ENCODE assay signal across 1 fruit fly cellular context in genomic region chrX:10250659-10251058, dm6.
TF ChIP-seq lines count a peak whose summit lies in the region.

No protein-coding gene starts in this region.

TF ChIP-seq in whole organism, embryonic, 481 proteins besides CTCF, POLR2A, EP300 and RAD21 (continued from another document and continues in another):
- TF ChIP-seq CG4328 (GFP tag; optimal IDR thresholded peaks at IDR 0.05; lab: Kevin White, UChicago) = no peak
- peak; percentile 57 for TF ChIP-seq D19A (tag; optimal IDR thresholded peaks at IDR 0.05; lab: Kevin White, UChicago)
- no peak for TF ChIP-seq CG10565 (GFP tag; optimal IDR thresholded peaks at IDR 0.05; lab: Kevin White, UChicago)
- no peak for TF ChIP-seq Ets97D (GFP tag; optimal IDR thresholded peaks at IDR 0.05; lab: Kevin White, UChicago)
- no peak for TF ChIP-seq corto (GFP tag; optimal IDR thresholded peaks at IDR 0.05; lab: Kevin White, UChicago)
- no peak for TF ChIP-seq shn (GFP tag; optimal IDR thresholded peaks at IDR 0.05; lab: Kevin White, UChicago)
- TF ChIP-seq E2f2 (GFP tag; IDR thresholded peaks at IDR 0.05; lab: Robert Waterston, UW) = no peak
- no peak for TF ChIP-seq CG12659 (GFP tag; optimal IDR thresholded peaks at IDR 0.05; lab: Kevin White, UChicago)
- TF ChIP-seq Taf1 (GFP tag; IDR thresholded peaks at IDR 0.05; lab: Robert Waterston, UW) = no peak
- TF ChIP-seq ash1 (GFP tag; optimal IDR thresholded peaks at IDR 0.05; lab: Kevin White, UChicago) = no peak
- TF ChIP-seq CG13424 (tag; optimal IDR thresholded peaks at IDR 0.05; lab: Kevin White, UChicago) = peak; percentile 4
- no peak for TF ChIP-seq CG11085 (GFP tag; IDR thresholded peaks at IDR 0.05; lab: Robert Waterston, UW)
- no peak for TF ChIP-seq Side (GFP tag; optimal IDR thresholded peaks at IDR 0.05; lab: Kevin White, UChicago)
- no peak for TF ChIP-seq ara (GFP tag; IDR thresholded peaks at IDR 0.05; lab: Robert Waterston, UW)
- no peak for TF ChIP-seq gcm (GFP tag; optimal IDR thresholded peaks at IDR 0.05; lab: Kevin White, UChicago)
- TF ChIP-seq CG12391 (tag; optimal IDR thresholded peaks at IDR 0.05; lab: Kevin White, UChicago) = no peak
- no peak for TF ChIP-seq CG13775 (GFP tag; optimal IDR thresholded peaks at IDR 0.05; lab: Kevin White, UChicago)
- no peak for TF ChIP-seq emc (GFP tag; optimal IDR thresholded peaks at IDR 0.05; lab: Kevin White, UChicago)
- TF ChIP-seq Ets65A (GFP tag; lab: Kevin White, UChicago) = no peak
- no peak for TF ChIP-seq en (GFP tag; optimal IDR thresholded peaks at IDR 0.05; lab: Kevin White, UChicago)
- TF ChIP-seq CG11456 (GFP tag; IDR thresholded peaks at IDR 0.05; lab: Robert Waterston, UW) = 0 out of 3 replicates have a peak, but pooled peaks have one; percentile 7
- TF ChIP-seq wek (GFP tag; optimal IDR thresholded peaks at IDR 0.05; lab: Kevin White, UChicago) = no peak
- TF ChIP-seq CG10147 (GFP tag; optimal IDR thresholded peaks at IDR 0.05; lab: Kevin White, UChicago) = peak; percentile 3
- TF ChIP-seq CG1832 (GFP tag; optimal IDR thresholded peaks at IDR 0.05; lab: Kevin White, UChicago) = no peak
- no peak for TF ChIP-seq maf-S (GFP tag; optimal IDR thresholded peaks at IDR 0.05; lab: Kevin White, UChicago)
- no peak for TF ChIP-seq bigmax (GFP tag; optimal IDR thresholded peaks at IDR 0.05; lab: Kevin White, UChicago)
- TF ChIP-seq CG2116 (GFP tag; optimal IDR thresholded peaks at IDR 0.05; lab: Kevin White, UChicago) = no peak
- TF ChIP-seq MTF-1 (GFP tag; optimal IDR thresholded peaks at IDR 0.05; lab: Kevin White, UChicago; ENCODE audit: borderline replicate concordance) = no peak
- no peak for TF ChIP-seq exex (tag; optimal IDR thresholded peaks at IDR 0.05; lab: Kevin White, UChicago)
- TF ChIP-seq grn (GFP tag; optimal IDR thresholded peaks at IDR 0.05; lab: Kevin White, UChicago) = no peak
- no peak for TF ChIP-seq CG7745 (tag; optimal IDR thresholded peaks at IDR 0.05; lab: Kevin White, UChicago)
- TF ChIP-seq Abd-B (GFP tag; optimal IDR thresholded peaks at IDR 0.05; lab: Kevin White, UChicago) = no peak
- no peak for TF ChIP-seq CG11695 (GFP tag; IDR thresholded peaks at IDR 0.05; lab: Robert Waterston, UW)
- TF ChIP-seq CG9932 (GFP tag; IDR thresholded peaks at IDR 0.05; lab: Robert Waterston, UW) = no peak
- no peak for TF ChIP-seq CG7963 (GFP tag; IDR thresholded peaks at IDR 0.05; lab: Robert Waterston, UW; ENCODE audit: partially characterized antibody)
- TF ChIP-seq Ssrp (tag; optimal IDR thresholded peaks at IDR 0.05; lab: Kevin White, UChicago) = no peak
- TF ChIP-seq pzg (GFP tag; optimal IDR thresholded peaks at IDR 0.05; lab: Kevin White, UChicago) = no peak
- no peak for TF ChIP-seq CG2202 (tag; optimal IDR thresholded peaks at IDR 0.05; lab: Kevin White, UChicago)
- no peak for TF ChIP-seq Tbp (GFP tag; optimal IDR thresholded peaks at IDR 0.05; lab: Kevin White, UChicago)
- no peak for TF ChIP-seq run (tag; optimal IDR thresholded peaks at IDR 0.05; lab: Kevin White, UChicago)
- TF ChIP-seq lab (GFP tag; optimal IDR thresholded peaks at IDR 0.05; lab: Kevin White, UChicago) = peak; percentile 59
- no peak for TF ChIP-seq bsh (GFP tag; optimal IDR thresholded peaks at IDR 0.05; lab: Kevin White, UChicago)
- TF ChIP-seq CG7928 (GFP tag; optimal IDR thresholded peaks at IDR 0.05; lab: Kevin White, UChicago) = no peak
- TF ChIP-seq CG5245 (GFP tag; optimal IDR thresholded peaks at IDR 0.05; lab: Kevin White, UChicago) = no peak
- peak; percentile 37 for TF ChIP-seq lilli (GFP tag; optimal IDR thresholded peaks at IDR 0.05; lab: Kevin White, UChicago)
- TF ChIP-seq usp (GFP tag; optimal IDR thresholded peaks at IDR 0.05; lab: Kevin White, UChicago) = no peak
- TF ChIP-seq CG18011 (GFP tag; optimal IDR thresholded peaks at IDR 0.05; lab: Kevin White, UChicago) = no peak
- no peak for TF ChIP-seq CG6254 (GFP tag; optimal IDR thresholded peaks at IDR 0.05; lab: Kevin White, UChicago)
- TF ChIP-seq sna (GFP tag; IDR thresholded peaks at IDR 0.05; lab: Robert Waterston, UW; ENCODE audit: partially characterized antibody) = no peak
- no peak for TF ChIP-seq dimm (GFP tag; IDR thresholded peaks at IDR 0.05; lab: Robert Waterston, UW)
- TF ChIP-seq CG6791 (GFP tag; IDR thresholded peaks at IDR 0.05; lab: Robert Waterston, UW; ENCODE audit: partially characterized antibody) = no peak
- no peak for TF ChIP-seq Opbp (GFP tag; IDR thresholded peaks at IDR 0.05; lab: Robert Waterston, UW; ENCODE audit: partially characterized antibody)
- TF ChIP-seq Mes4 (GFP tag; optimal IDR thresholded peaks at IDR 0.05; lab: Kevin White, UChicago) = no peak
- peak; percentile 33 for TF ChIP-seq CG15269 (tag; optimal IDR thresholded peaks at IDR 0.05; lab: Kevin White, UChicago)
- no peak for TF ChIP-seq schlank (tag; optimal IDR thresholded peaks at IDR 0.05; lab: Kevin White, UChicago)
- TF ChIP-seq bcd (GFP tag; optimal IDR thresholded peaks at IDR 0.05; lab: Kevin White, UChicago) = peak; percentile 22
- no peak for TF ChIP-seq ssp (GFP tag; IDR thresholded peaks at IDR 0.05; lab: Robert Waterston, UW)
- no peak for TF ChIP-seq CG10366 (GFP tag; IDR thresholded peaks at IDR 0.05; lab: Robert Waterston, UW)
- no peak for TF ChIP-seq CG14441 (GFP tag; IDR thresholded peaks at IDR 0.05; lab: Robert Waterston, UW)
- TF ChIP-seq zen (tag; optimal IDR thresholded peaks at IDR 0.05; lab: Kevin White, UChicago) = no peak
- no peak for TF ChIP-seq cg (GFP tag; optimal IDR thresholded peaks at IDR 0.05; lab: Kevin White, UChicago)
- TF ChIP-seq cad (GFP tag; optimal IDR thresholded peaks at IDR 0.05; lab: Kevin White, UChicago) = no peak
- TF ChIP-seq CG3838 (GFP tag; optimal IDR thresholded peaks at IDR 0.05; lab: Kevin White, UChicago) = no peak
- no peak for TF ChIP-seq pnt (GFP tag; optimal IDR thresholded peaks at IDR 0.05; lab: Kevin White, UChicago)
- TF ChIP-seq Chrac-16 (GFP tag; optimal IDR thresholded peaks at IDR 0.05; lab: Kevin White, UChicago) = no peak
- no peak for TF ChIP-seq C15 (GFP tag; IDR thresholded peaks at IDR 0.05; lab: Robert Waterston, UW)
- TF ChIP-seq pho (GFP tag; optimal IDR thresholded peaks at IDR 0.05; lab: Kevin White, UChicago) = no peak
- TF ChIP-seq sisA (GFP tag; IDR thresholded peaks at IDR 0.05; lab: Robert Waterston, UW) = no peak
- no peak for TF ChIP-seq CG31388 (GFP tag; optimal IDR thresholded peaks at IDR 0.05; lab: Kevin White, UChicago)
- no peak for TF ChIP-seq H2.0 (GFP tag; IDR thresholded peaks at IDR 0.05; lab: Robert Waterston, UW)
- no peak for TF ChIP-seq prd (optimal IDR thresholded peaks at IDR 0.05; lab: Kevin White, UChicago)
- TF ChIP-seq prd (GFP tag; IDR thresholded peaks at IDR 0.05; lab: Robert Waterston, UW) = no peak
- no peak for TF ChIP-seq ftz-f1 (GFP tag; optimal IDR thresholded peaks at IDR 0.05; lab: Kevin White, UChicago)
- no peak for TF ChIP-seq CG10267 (tag; optimal IDR thresholded peaks at IDR 0.05; lab: Kevin White, UChicago)
- TF ChIP-seq caup (GFP tag; optimal IDR thresholded peaks at IDR 0.05; lab: Kevin White, UChicago; ENCODE audit: severe bottlenecking) = peak; percentile 26
- no peak for TF ChIP-seq CG5953 (GFP tag; IDR thresholded peaks at IDR 0.05; lab: Robert Waterston, UW)
- TF ChIP-seq abd-A (tag; optimal IDR thresholded peaks at IDR 0.05; lab: Kevin White, UChicago) = no peak
- no peak for TF ChIP-seq CG2712 (tag; optimal IDR thresholded peaks at IDR 0.05; lab: Kevin White, UChicago)
- TF ChIP-seq Dip3 (GFP tag; optimal IDR thresholded peaks at IDR 0.05; lab: Kevin White, UChicago) = peak; percentile 15
- no peak for TF ChIP-seq HLHmδ (GFP tag; optimal IDR thresholded peaks at IDR 0.05; lab: Kevin White, UChicago)
- peak in 1 of 2 experiments; percentile 2 for TF ChIP-seq dpn (GFP tag; optimal IDR thresholded peaks at IDR 0.05; lab: Kevin White, UChicago)
- no peak; the same call in 2 of the 3 replicates for TF ChIP-seq tgo (GFP tag; IDR thresholded peaks at IDR 0.05; lab: Robert Waterston, UW)
- no peak for TF ChIP-seq Usf (GFP tag; optimal IDR thresholded peaks at IDR 0.05; lab: Kevin White, UChicago)
- no peak for TF ChIP-seq CG10654 (GFP tag; optimal IDR thresholded peaks at IDR 0.05; lab: Kevin White, UChicago)
- TF ChIP-seq CG16813 (GFP tag; IDR thresholded peaks at IDR 0.05; lab: Robert Waterston, UW; ENCODE audit: partially characterized antibody) = no peak
- TF ChIP-seq CG6765 (GFP tag; optimal IDR thresholded peaks at IDR 0.05; lab: Kevin White, UChicago) = no peak
- TF ChIP-seq btn (GFP tag; optimal IDR thresholded peaks at IDR 0.05; lab: Kevin White, UChicago) = no peak
- no peak for TF ChIP-seq danr (GFP tag; IDR thresholded peaks at IDR 0.05; lab: Robert Waterston, UW)
- TF ChIP-seq CG12769 (tag; optimal IDR thresholded peaks at IDR 0.05; lab: Kevin White, UChicago) = no peak
- no peak for TF ChIP-seq CG3847 (GFP tag; IDR thresholded peaks at IDR 0.05; lab: Robert Waterston, UW)
- TF ChIP-seq Asciz (GFP tag; optimal IDR thresholded peaks at IDR 0.05; lab: Kevin White, UChicago) = no peak
- TF ChIP-seq Fer2 (tag; optimal IDR thresholded peaks at IDR 0.05; lab: Kevin White, UChicago) = no peak
- TF ChIP-seq BtbVII (GFP tag; optimal IDR thresholded peaks at IDR 0.05; lab: Kevin White, UChicago) = peak; percentile 8
- no peak for TF ChIP-seq tin (GFP tag; optimal IDR thresholded peaks at IDR 0.05; lab: Kevin White, UChicago)
- TF ChIP-seq ttk (GFP tag; IDR thresholded peaks at IDR 0.05; lab: Robert Waterston, UW) = no peak
- no peak for TF ChIP-seq CG8765 (GFP tag; IDR thresholded peaks at IDR 0.05; lab: Robert Waterston, UW)
- no peak for TF ChIP-seq CG4424 (GFP tag; optimal IDR thresholded peaks at IDR 0.05; lab: Kevin White, UChicago)
- TF ChIP-seq CG2199 (GFP tag; IDR thresholded peaks at IDR 0.05; lab: Robert Waterston, UW) = no peak
- no peak for TF ChIP-seq lola (GFP tag; optimal IDR thresholded peaks at IDR 0.05; lab: Kevin White, UChicago)
- peak; percentile 8; the same call in 1 of the 2 replicates for TF ChIP-seq Ptx1 (GFP tag; IDR thresholded peaks at IDR 0.05; lab: Robert Waterston, UW)
- TF ChIP-seq Neu2 (GFP tag; optimal IDR thresholded peaks at IDR 0.05; lab: Kevin White, UChicago; ENCODE audit: borderline replicate concordance) = no peak
- TF ChIP-seq Sox102F (GFP tag; optimal IDR thresholded peaks at IDR 0.05; lab: Kevin White, UChicago) = peak; percentile 1
- TF ChIP-seq Hmr (GFP tag; optimal IDR thresholded peaks at IDR 0.05; lab: Kevin White, UChicago) = peak; percentile 50
- no peak for TF ChIP-seq Hmx (GFP tag; optimal IDR thresholded peaks at IDR 0.05; lab: Kevin White, UChicago)
- no peak for TF ChIP-seq Hsf (GFP tag; optimal IDR thresholded peaks at IDR 0.05; lab: Kevin White, UChicago)
- TF ChIP-seq tll (GFP tag; optimal IDR thresholded peaks at IDR 0.05; lab: Kevin White, UChicago) = no peak
- TF ChIP-seq gsb-n (tag; optimal IDR thresholded peaks at IDR 0.05; lab: Kevin White, UChicago) = no peak
- no peak for TF ChIP-seq amos (GFP tag; IDR thresholded peaks at IDR 0.05; lab: Robert Waterston, UW; ENCODE audit: partially characterized antibody)
- TF ChIP-seq Kr (GFP tag; optimal IDR thresholded peaks at IDR 0.05; lab: Kevin White, UChicago) = no peak
- TF ChIP-seq hbn (GFP tag; IDR thresholded peaks at IDR 0.05; lab: Robert Waterston, UW; ENCODE audit: partially characterized antibody) = no peak
- no peak for TF ChIP-seq fd96Cb (tag; optimal IDR thresholded peaks at IDR 0.05; lab: Kevin White, UChicago)
- TF ChIP-seq Bteb2 (GFP tag; optimal IDR thresholded peaks at IDR 0.05; lab: Kevin White, UChicago) = no peak
- TF ChIP-seq nerfin-1 (tag; optimal IDR thresholded peaks at IDR 0.05; lab: Kevin White, UChicago) = no peak
- TF ChIP-seq CG3281 (GFP tag; optimal IDR thresholded peaks at IDR 0.05; lab: Kevin White, UChicago) = peak; percentile 9
- TF ChIP-seq CG32767 (GFP tag; IDR thresholded peaks at IDR 0.05; lab: Robert Waterston, UW) = no peak
- no peak for TF ChIP-seq Gug (GFP tag; IDR thresholded peaks at IDR 0.05; lab: Robert Waterston, UW)
- no peak for TF ChIP-seq CG17829 (tag; optimal IDR thresholded peaks at IDR 0.05; lab: Kevin White, UChicago)
- TF ChIP-seq dan (GFP tag; IDR thresholded peaks at IDR 0.05; lab: Robert Waterston, UW) = no peak
- TF ChIP-seq CG10274 (GFP tag; optimal IDR thresholded peaks at IDR 0.05; lab: Kevin White, UChicago) = no peak
- TF ChIP-seq NfI (GFP tag; optimal IDR thresholded peaks at IDR 0.05; lab: Kevin White, UChicago) = no peak
- no peak for TF ChIP-seq Lhr (GFP tag; optimal IDR thresholded peaks at IDR 0.05; lab: Kevin White, UChicago)
- no peak for TF ChIP-seq Hey (tag; optimal IDR thresholded peaks at IDR 0.05; lab: Kevin White, UChicago)
- TF ChIP-seq Fer1 (GFP tag; optimal IDR thresholded peaks at IDR 0.05; lab: Kevin White, UChicago) = peak; percentile 22
- TF ChIP-seq Xrp1 (GFP tag; IDR thresholded peaks at IDR 0.05; lab: Robert Waterston, UW) = no peak
- no peak for TF ChIP-seq Dp (GFP tag; optimal IDR thresholded peaks at IDR 0.05; lab: Kevin White, UChicago)
- 0 out of 2 replicates have a peak, but pooled peaks have one; percentile 25 for TF ChIP-seq CG9215 (GFP tag; IDR thresholded peaks at IDR 0.05; lab: Robert Waterston, UW)
- TF ChIP-seq Awh (GFP tag; IDR thresholded peaks at IDR 0.05; lab: Robert Waterston, UW) = no peak
- TF ChIP-seq Dbx (GFP tag; IDR thresholded peaks at IDR 0.05; lab: Robert Waterston, UW) = 0 out of 3 replicates have a peak, but pooled peaks have one; percentile 28
- TF ChIP-seq Sox100B (GFP tag; optimal IDR thresholded peaks at IDR 0.05; lab: Kevin White, UChicago) = no peak
- no peak for TF ChIP-seq CG7357 (GFP tag; IDR thresholded peaks at IDR 0.05; lab: Robert Waterston, UW)
- TF ChIP-seq Antp (GFP tag; optimal IDR thresholded peaks at IDR 0.05; lab: Kevin White, UChicago) = no peak
- peak; percentile 45 for TF ChIP-seq gem (tag; optimal IDR thresholded peaks at IDR 0.05; lab: Kevin White, UChicago)
- TF ChIP-seq sr (GFP tag; IDR thresholded peaks at IDR 0.05; lab: Robert Waterston, UW) = no peak
- TF ChIP-seq sens (GFP tag; lab: Kevin White, UChicago) = no peak
- no peak for TF ChIP-seq Dref (GFP tag; IDR thresholded peaks at IDR 0.05; lab: Robert Waterston, UW)
- TF ChIP-seq ham (GFP tag; IDR thresholded peaks at IDR 0.05; lab: Robert Waterston, UW) = no peak
- peak; percentile 54 for TF ChIP-seq D19B (GFP tag; optimal IDR thresholded peaks at IDR 0.05; lab: Kevin White, UChicago)
- TF ChIP-seq cas (GFP tag; IDR thresholded peaks at IDR 0.05; lab: Robert Waterston, UW) = no peak
- no peak for TF ChIP-seq sens-2 (GFP tag; IDR thresholded peaks at IDR 0.05; lab: Robert Waterston, UW)
- TF ChIP-seq CG17612 (GFP tag; IDR thresholded peaks at IDR 0.05; lab: Robert Waterston, UW) = no peak
